Fruit fly (Drosophila melanogaster) whole organism, adult: ENCODE results near the gene CG46308.

Experiments
- CG11617 ChIP-seq: fragments of 200-800 bp; sonication (Bioruptor generic); optimal IDR thresholded peaks from 2 replicates; lab custom pipeline; 2017; ENCODE audit warnings: mild to moderate bottlenecking, missing biosample characterization, missing genetic modification reagents, missing genetic modification characterization
- CG12768 ChIP-seq: fragments of 200-800 bp; sonication (Bioruptor generic); optimal IDR thresholded peaks from 2 replicates; lab custom pipeline; 2017; ENCODE audit warnings: missing biosample characterization, missing genetic modification characterization, mild to moderate bottlenecking, moderate library complexity, missing genetic modification reagents
- CG14711 ChIP-seq: fragments of 200-800 bp; sonication (Bioruptor generic); optimal IDR thresholded peaks from 2 replicates; lab custom pipeline; 2018; ENCODE audit warnings: missing biosample characterization, mild to moderate bottlenecking, missing genetic modification characterization, moderate library complexity
- CG1620 ChIP-seq: fragments of 200-800 bp; sonication (Bioruptor generic); optimal IDR thresholded peaks from 2 replicates; lab custom pipeline; 2016; ENCODE audit warnings: missing biosample characterization, missing genetic modification characterization
- CG33017 ChIP-seq: fragments of 200-800 bp; sonication (Bioruptor generic); optimal IDR thresholded peaks from 2 replicates; lab custom pipeline; 2018; ENCODE audit warnings: missing biosample characterization, mild to moderate bottlenecking, missing genetic modification characterization, moderate library complexity
- CG5204 ChIP-seq: fragments of 200-800 bp; sonication (Bioruptor generic); optimal IDR thresholded peaks from 2 replicates; lab custom pipeline; 2016; ENCODE audit warnings: missing biosample characterization, missing genetic modification characterization
- CG7045 ChIP-seq: fragments of 200-800 bp; sonication (Bioruptor generic); optimal IDR thresholded peaks from 2 replicates; lab custom pipeline; 2017; ENCODE audit warnings: missing biosample characterization, mild to moderate bottlenecking, missing genetic modification characterization
- CG7101 ChIP-seq: fragments of 200-800 bp; sonication (Bioruptor generic); optimal IDR thresholded peaks from 2 replicates; lab custom pipeline; 2018; ENCODE audit warnings: missing biosample characterization, mild to moderate bottlenecking, missing genetic modification characterization, moderate library complexity
- Clk ChIP-seq: fragments of 200-800 bp; sonication (Bioruptor generic); optimal IDR thresholded peaks from 2 replicates; lab custom pipeline; 2017; ENCODE audit warnings: missing biosample characterization, missing genetic modification characterization
- Crg-1 ChIP-seq: fragments of 200-800 bp; sonication (Bioruptor generic); optimal IDR thresholded peaks from 2 replicates; lab custom pipeline; 2016; ENCODE audit warnings: missing biosample characterization, missing genetic modification characterization
- Hr96 ChIP-seq: fragments of 200-800 bp; sonication (Bioruptor generic); optimal IDR thresholded peaks from 2 replicates; lab custom pipeline; 2016; ENCODE audit warnings: missing biosample characterization, missing genetic modification characterization
- Mnt ChIP-seq: fragments of 200-800 bp; sonication (Bioruptor generic); optimal IDR thresholded peaks from 2 replicates; lab custom pipeline; 2016; ENCODE audit warnings: missing biosample characterization, mild to moderate bottlenecking, missing genetic modification characterization
- bab1 ChIP-seq: fragments of 200-800 bp; sonication (Bioruptor generic); optimal IDR thresholded peaks from 3 replicates; lab custom pipeline; 2019; ENCODE audit warnings: missing biosample characterization, mild to moderate bottlenecking, missing genetic modification characterization, moderate library complexity
- cic ChIP-seq: fragments of 200-800 bp; sonication (Bioruptor generic); optimal IDR thresholded peaks from 2 replicates; lab custom pipeline; 2017; ENCODE audit warnings: missing biosample characterization, mild to moderate bottlenecking, missing genetic modification characterization, moderate library complexity
- cnc ChIP-seq, 2 experiments: fragments of >200 bp; optimal IDR thresholded peaks; 2 replicates each; lab custom pipeline; 2017
- kay ChIP-seq: fragments of 200-800 bp; sonication (Bioruptor generic); peaks from one replicate; lab custom pipeline; 2016; ENCODE audit warnings: missing biosample characterization, missing genetic modification characterization, borderline replicate concordance
- ovo ChIP-seq: fragments of 200-800 bp; sonication (Bioruptor generic); optimal IDR thresholded peaks from 2 replicates; lab custom pipeline; 2016; ENCODE audit warnings: missing biosample characterization, missing genetic modification characterization
- pad ChIP-seq: fragments of 200-800 bp; sonication (Bioruptor generic); optimal IDR thresholded peaks from 3 replicates; lab custom pipeline; 2017; ENCODE audit warnings: missing biosample characterization, missing genetic modification characterization, mild to moderate bottlenecking, moderate library complexity, missing genetic modification reagents
- tj ChIP-seq: fragments of 200-800 bp; sonication (Bioruptor generic); optimal IDR thresholded peaks from 3 replicates; lab custom pipeline; 2017; ENCODE audit warnings: missing biosample characterization, mild to moderate bottlenecking, missing genetic modification characterization, moderate library complexity
- toe ChIP-seq: fragments of 200-800 bp; sonication (Bioruptor generic); optimal IDR thresholded peaks from 2 replicates; lab custom pipeline; 2016; ENCODE audit warnings: missing biosample characterization, missing genetic modification characterization

Gene CG46308

DNA sequence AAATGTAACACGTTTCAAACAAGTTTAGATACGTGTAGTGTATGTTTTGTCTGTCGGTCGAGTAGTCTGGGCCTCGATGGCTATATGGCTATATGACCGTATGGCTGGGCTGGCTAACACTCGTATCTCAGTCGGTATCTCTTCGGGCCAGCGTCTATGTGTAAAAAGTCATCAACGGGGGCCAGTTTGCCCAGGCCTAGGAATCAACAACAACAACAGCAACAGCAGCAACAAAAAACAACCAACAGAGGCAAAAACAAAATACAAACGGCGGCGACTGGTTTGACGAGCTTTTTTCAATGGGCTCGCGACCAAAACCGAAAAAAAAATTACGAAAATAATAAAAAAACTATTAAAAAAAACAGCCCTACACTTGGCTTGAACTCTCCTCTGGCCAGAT is 84.1 kb downstream of the CG46308 start:
- no peak for TF ChIP-seq cnc (optimal IDR thresholded peaks at IDR 0.05; lab: Kevin White, UChicago)
- TF ChIP-seq CG14711 (tag; lab: Kevin White, UChicago), result no peak
- no peak for TF ChIP-seq CG12768 (GFP tag; lab: Kevin White, UChicago)
- TF ChIP-seq CG33017, result no peak
- no peak for TF ChIP-seq CG1620 (GFP tag; lab: Kevin White, UChicago)
- no peak for TF ChIP-seq bab1 (GFP tag; lab: Kevin White, UChicago)
- TF ChIP-seq Mnt (GFP tag; lab: Kevin White, UChicago), result no peak
- no peak for TF ChIP-seq Crg-1
- TF ChIP-seq pad (GFP tag; lab: Kevin White, UChicago), result no peak
- no peak for TF ChIP-seq kay (GFP tag; lab: Kevin White, UChicago)
- TF ChIP-seq Clk (GFP tag; lab: Kevin White, UChicago), result no peak
- TF ChIP-seq ovo (GFP tag; lab: Kevin White, UChicago), result no peak
- TF ChIP-seq Hr96 (GFP tag; lab: Kevin White, UChicago), result no peak
- no peak for TF ChIP-seq CG11617 (GFP tag; lab: Kevin White, UChicago)
- no peak for TF ChIP-seq toe (GFP tag; lab: Kevin White, UChicago)
- no peak for TF ChIP-seq CG7101
- TF ChIP-seq tj (GFP tag; lab: Kevin White, UChicago), result no peak
- TF ChIP-seq cic, result no peak
- no peak for TF ChIP-seq CG7045 (GFP tag; lab: Kevin White, UChicago)

DNA sequence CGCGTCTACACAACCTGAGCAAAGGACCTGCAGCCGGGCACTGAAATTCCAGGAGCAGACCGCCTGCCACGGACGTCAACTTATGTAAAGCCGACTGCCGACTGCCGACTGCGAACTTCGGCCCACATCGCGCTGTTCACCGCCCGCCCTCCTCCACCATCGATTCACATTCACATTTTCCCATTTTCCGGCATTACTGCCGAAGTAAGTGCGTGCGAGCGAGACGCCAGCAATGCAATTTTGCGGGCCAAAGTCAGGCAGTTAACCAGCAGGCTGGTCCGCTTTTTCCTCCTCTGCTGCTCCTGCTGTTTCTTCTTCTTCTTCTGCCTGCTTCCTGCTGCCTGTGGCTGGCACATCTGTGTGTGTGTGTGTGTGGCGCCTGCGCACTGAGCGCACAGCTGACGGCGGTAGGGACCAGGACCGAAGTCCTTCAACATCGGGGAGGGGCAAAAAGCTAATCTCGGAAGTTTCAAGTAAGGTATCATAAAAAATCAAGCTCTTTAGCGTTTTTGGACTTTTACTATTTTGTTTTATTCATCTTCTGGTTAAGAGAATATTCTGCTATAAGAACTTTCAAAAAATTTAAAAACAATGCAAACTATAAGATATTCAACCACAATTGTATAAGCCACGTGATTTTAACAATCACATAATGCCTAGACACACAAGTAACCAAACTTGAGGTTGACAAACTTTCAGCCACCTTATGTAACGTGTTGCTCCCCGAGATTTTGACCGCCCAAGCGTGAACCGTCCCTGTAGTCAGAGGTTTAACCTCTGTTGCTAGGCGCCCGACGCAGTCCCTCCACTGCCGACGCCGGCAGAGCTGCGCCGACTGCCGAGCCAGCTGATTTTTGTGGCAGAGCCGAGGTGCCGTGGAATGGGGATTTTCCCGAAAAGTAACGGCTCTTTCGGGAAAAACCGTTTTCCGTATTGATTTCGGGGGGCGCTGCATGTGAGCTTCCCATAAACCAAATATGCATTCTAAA is 86.5 kb downstream of the CG46308 start:
- TF ChIP-seq Crg-1 (no peak), CG11617 (GFP tag; lab: Kevin White, UChicago) (no peak), tj (GFP tag; lab: Kevin White, UChicago) (no peak), Mnt (GFP tag; lab: Kevin White, UChicago) (no peak), toe (GFP tag; lab: Kevin White, UChicago) (peak; percentile 61), CG14711 (tag; lab: Kevin White, UChicago) (no peak), CG5204 (GFP tag; lab: Kevin White, UChicago) (peak; percentile 55), ovo (GFP tag; lab: Kevin White, UChicago) (no peak), CG1620 (GFP tag; lab: Kevin White, UChicago) (no peak), cic (no peak), pad (GFP tag; lab: Kevin White, UChicago) (no peak), CG7101 (no peak), CG7045 (GFP tag; lab: Kevin White, UChicago) (peak; percentile 51), cnc (optimal IDR thresholded peaks at IDR 0.05; lab: Kevin White, UChicago) (no peak), Clk (GFP tag; lab: Kevin White, UChicago) (peak; percentile 43), CG33017 (no peak), kay (GFP tag; lab: Kevin White, UChicago) (no peak), bab1 (GFP tag; lab: Kevin White, UChicago) (no peak), CG12768 (GFP tag; lab: Kevin White, UChicago) (no peak), Hr96 (GFP tag; lab: Kevin White, UChicago) (peak; percentile 58)

DNA sequence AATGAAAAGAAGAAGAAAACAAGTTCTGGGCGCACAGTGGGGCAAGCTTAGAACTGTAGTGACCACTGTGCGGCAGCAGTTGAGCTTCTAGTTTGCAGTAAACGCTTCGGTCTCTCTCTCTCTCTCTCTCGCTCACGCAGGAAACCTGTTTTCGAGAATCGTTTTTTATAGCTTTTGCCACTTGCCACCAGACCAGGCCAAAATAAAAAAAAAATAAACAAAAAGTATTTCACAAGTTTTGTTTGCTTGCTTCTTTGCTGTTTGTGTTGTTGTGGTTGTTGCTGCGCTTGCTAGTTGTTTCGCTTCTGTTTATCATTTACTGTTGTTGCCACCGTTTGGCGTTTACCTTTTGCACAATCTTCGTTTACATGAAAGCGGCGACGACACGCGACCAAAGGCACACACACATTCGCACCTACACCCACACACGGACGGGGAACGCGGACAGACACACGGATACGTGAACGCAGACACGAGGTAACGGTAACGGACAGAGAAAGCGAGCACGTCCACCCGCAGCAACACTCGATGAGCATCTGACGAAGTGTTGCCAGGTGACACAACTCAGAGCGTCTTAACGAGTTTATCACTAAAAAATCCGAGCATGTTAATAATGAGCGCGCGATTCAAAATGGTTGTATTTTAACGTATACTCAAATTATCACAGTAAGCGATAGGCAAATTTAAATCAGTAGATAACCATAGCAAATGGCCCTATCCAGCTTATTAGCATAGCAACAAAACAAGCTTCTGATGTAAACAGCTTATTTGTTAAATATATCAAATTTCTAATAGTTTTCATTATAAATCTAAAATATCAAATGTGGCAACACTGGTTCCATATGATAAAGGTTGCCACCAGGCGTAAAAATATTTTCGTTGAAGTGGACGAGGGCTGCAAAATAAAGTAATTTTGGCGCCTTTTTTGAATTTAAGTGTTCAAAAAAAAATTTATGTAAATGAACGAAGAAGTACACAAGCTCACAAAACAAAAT is 87.5 kb downstream of the CG46308 start, which contains the start of gene B4:
B4 (minus strand) TSS at position 543 of the 995 bp plus-strand sequence.
- TF ChIP-seq CG7045 (GFP tag; lab: Kevin White, UChicago), result no peak
- TF ChIP-seq Clk (GFP tag; lab: Kevin White, UChicago), result no peak
- no peak for TF ChIP-seq cnc (optimal IDR thresholded peaks at IDR 0.05; lab: Kevin White, UChicago)
- TF ChIP-seq Crg-1, result no peak
- no peak for TF ChIP-seq CG11617 (GFP tag; lab: Kevin White, UChicago)
- TF ChIP-seq CG1620 (GFP tag; lab: Kevin White, UChicago), result peak; percentile 1
- TF ChIP-seq CG14711 (tag; lab: Kevin White, UChicago), result peak; percentile 33
- peak; percentile 61 for TF ChIP-seq tj (GFP tag; lab: Kevin White, UChicago)
- TF ChIP-seq Hr96 (GFP tag; lab: Kevin White, UChicago), result peak; percentile 30
- peak; percentile 62 for TF ChIP-seq bab1 (GFP tag; lab: Kevin White, UChicago)
- peak; percentile 15 for TF ChIP-seq CG12768 (GFP tag; lab: Kevin White, UChicago)
- TF ChIP-seq kay (GFP tag; lab: Kevin White, UChicago), result peak; percentile 39
- peak; percentile 95 for TF ChIP-seq Mnt (GFP tag; lab: Kevin White, UChicago)
- peak; percentile 17 for TF ChIP-seq CG7101
- peak; percentile 58 for TF ChIP-seq cic
- no peak for TF ChIP-seq CG5204 (GFP tag; lab: Kevin White, UChicago)
- TF ChIP-seq toe (GFP tag; lab: Kevin White, UChicago), result no peak
- TF ChIP-seq pad (GFP tag; lab: Kevin White, UChicago), result peak; percentile 17
- TF ChIP-seq ovo (GFP tag; lab: Kevin White, UChicago), result peak; percentile 91
- no peak for TF ChIP-seq CG33017
